Worm (Caenorhabditis elegans): ENCODE data around the gene T28H10.2.

Gene T28H10.2

DNA sequence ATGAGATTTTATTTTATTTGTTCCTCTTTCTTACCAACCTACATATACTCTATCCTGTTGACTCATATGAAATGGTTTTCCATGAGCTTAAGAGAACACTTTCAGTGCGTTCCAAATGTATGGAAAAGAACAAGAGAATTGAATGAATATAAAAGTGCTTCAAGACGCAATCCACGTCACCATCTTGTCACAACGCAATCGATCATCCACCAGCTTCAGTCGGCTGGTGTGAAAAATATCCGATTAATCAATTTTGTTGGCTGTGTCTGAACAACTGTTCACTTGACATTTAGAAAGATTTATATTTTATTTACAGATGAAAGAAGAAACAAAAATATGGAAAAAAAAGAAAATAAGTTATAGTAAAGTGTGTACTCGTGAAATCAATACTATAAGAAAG, 10.6 kb upstream of the T28H10.2 start:
- TF ChIP-seq unc-55 (GFP tag; optimal IDR thresholded peaks at IDR 0.05): peak; percentile 79
- no peak for TF ChIP-seq C38D4.7 (GFP tag; optimal IDR thresholded peaks at IDR 0.05)
- no peak for TF ChIP-seq pros-1 (tag; optimal IDR thresholded peaks at IDR 0.05)
- TF ChIP-seq unc-42 (tag; optimal IDR thresholded peaks at IDR 0.05): no peak
- TF ChIP-seq lim-6 (tag; optimal IDR thresholded peaks at IDR 0.05): no peak

DNA sequence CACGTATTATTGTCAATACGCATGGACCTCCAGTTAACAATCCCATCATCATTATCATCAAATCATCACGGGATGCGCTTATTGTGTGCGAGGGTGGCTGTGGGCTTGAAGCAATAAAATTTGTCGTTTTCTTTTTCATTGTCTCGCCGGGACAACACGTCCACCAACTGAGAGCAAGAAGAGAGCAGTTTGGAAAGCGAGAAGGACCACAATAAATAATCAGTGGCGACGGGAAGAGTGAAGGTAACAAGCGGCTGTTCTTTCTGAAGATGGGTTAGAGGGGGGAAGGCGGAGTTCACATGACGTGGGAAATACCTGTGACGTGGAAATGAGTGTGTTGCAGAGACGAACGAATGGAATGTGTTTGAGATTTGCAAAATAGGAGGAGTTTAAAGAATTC, 6.0 kb upstream of the T28H10.2 start:
- TF ChIP-seq syd-9 (tag; optimal IDR thresholded peaks at IDR 0.05): no peak
- TF ChIP-seq tbx-2 (tag; optimal IDR thresholded peaks at IDR 0.05): no peak
- no peak for TF ChIP-seq unc-3 (GFP tag; conservative IDR thresholded peaks at IDR 0.05)
- no peak for TF ChIP-seq unc-3 (tag; optimal IDR thresholded peaks at IDR 0.05)
- TF ChIP-seq ceh-18 (tag; optimal IDR thresholded peaks at IDR 0.05): peak; percentile 86
- no peak for TF ChIP-seq ceh-22 (tag; optimal IDR thresholded peaks at IDR 0.05)
- no peak for TF ChIP-seq fkh-6 (tag; optimal IDR thresholded peaks at IDR 0.05)
- TF ChIP-seq fkh-10 (GFP tag; optimal IDR thresholded peaks at IDR 0.05): no peak
- no peak for TF ChIP-seq ets-4 (tag; optimal IDR thresholded peaks at IDR 0.05)
- no peak for TF ChIP-seq lin-11 (tag; optimal IDR thresholded peaks at IDR 0.05)
- no peak for TF ChIP-seq madf-2 (tag; optimal IDR thresholded peaks at IDR 0.05)
- TF ChIP-seq sox-2 (GFP tag; IDR thresholded peaks at IDR 0.05): no peak
- no peak for TF ChIP-seq sdc-2 (tag; optimal IDR thresholded peaks at IDR 0.05)
- TF ChIP-seq zip-5 (tag; optimal IDR thresholded peaks at IDR 0.05): no peak
- peak; percentile 88 for TF ChIP-seq rnt-1 (tag; optimal IDR thresholded peaks at IDR 0.05)
- no peak for TF ChIP-seq ceh-48 (tag; optimal IDR thresholded peaks at IDR 0.05)
- TF ChIP-seq ceh-34 (tag; optimal IDR thresholded peaks at IDR 0.05): peak; percentile 0
- TF ChIP-seq pat-9 (tag; optimal IDR thresholded peaks at IDR 0.05): no peak
- no peak for TF ChIP-seq hlh-8 (tag; optimal IDR thresholded peaks at IDR 0.05)
- no peak for TF ChIP-seq dve-1 (tag; optimal IDR thresholded peaks at IDR 0.05)
- TF ChIP-seq gmeb-2 (tag; optimal IDR thresholded peaks at IDR 0.05): no peak
- TF ChIP-seq ceh-30 (tag; optimal IDR thresholded peaks at IDR 0.05): no peak
- no peak for TF ChIP-seq elt-2 (tag; optimal IDR thresholded peaks at IDR 0.05)
- no peak for TF ChIP-seq hlh-13 (GFP tag; optimal IDR thresholded peaks at IDR 0.05)
- TF ChIP-seq unc-55 (GFP tag; optimal IDR thresholded peaks at IDR 0.05): peak; percentile 75
- no peak for TF ChIP-seq ceh-45 (GFP tag; IDR thresholded peaks at IDR 0.05)
- TF ChIP-seq tbx-7 (tag; optimal IDR thresholded peaks at IDR 0.05): no peak
- no peak for TF ChIP-seq dmd-4 (tag; optimal IDR thresholded peaks at IDR 0.05; ENCODE audit: borderline replicate concordance)
- TF ChIP-seq che-1 (tag; optimal IDR thresholded peaks at IDR 0.05): no peak
- no peak for TF ChIP-seq ztf-16 (tag; optimal IDR thresholded peaks at IDR 0.05)
- no peak for TF ChIP-seq ceh-2 (tag; optimal IDR thresholded peaks at IDR 0.05)
- TF ChIP-seq K09A11.1 (tag; optimal IDR thresholded peaks at IDR 0.05; ENCODE audit: insufficient read depth): no peak
- TF ChIP-seq hlh-30 (tag; optimal IDR thresholded peaks at IDR 0.05; ENCODE audit: insufficient read depth): no peak

DNA sequence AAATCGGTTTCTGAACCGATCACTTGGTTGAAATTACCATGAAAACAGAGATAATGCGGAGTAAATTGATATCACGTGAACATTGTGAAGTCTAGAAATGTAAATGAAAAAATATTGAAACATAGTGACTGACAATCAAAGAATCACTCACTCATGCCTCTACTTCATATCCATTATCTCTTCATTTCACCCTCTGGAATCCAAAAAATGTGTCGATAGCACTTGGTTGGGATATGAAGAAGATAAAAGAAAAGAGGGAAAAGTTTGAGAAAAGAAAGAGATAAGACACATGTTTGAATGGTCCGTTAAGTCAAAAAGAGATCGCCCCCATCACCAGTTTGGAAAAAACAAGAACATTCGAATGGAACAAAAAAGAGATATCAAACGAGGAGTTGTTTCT, 5.0 kb upstream of the T28H10.2 start:
- peak; percentile 57 for TF ChIP-seq unc-55 (GFP tag; optimal IDR thresholded peaks at IDR 0.05)
- TF ChIP-seq hlh-13 (GFP tag; optimal IDR thresholded peaks at IDR 0.05): no peak
- TF ChIP-seq ceh-18 (tag; optimal IDR thresholded peaks at IDR 0.05): peak; percentile 54

DNA sequence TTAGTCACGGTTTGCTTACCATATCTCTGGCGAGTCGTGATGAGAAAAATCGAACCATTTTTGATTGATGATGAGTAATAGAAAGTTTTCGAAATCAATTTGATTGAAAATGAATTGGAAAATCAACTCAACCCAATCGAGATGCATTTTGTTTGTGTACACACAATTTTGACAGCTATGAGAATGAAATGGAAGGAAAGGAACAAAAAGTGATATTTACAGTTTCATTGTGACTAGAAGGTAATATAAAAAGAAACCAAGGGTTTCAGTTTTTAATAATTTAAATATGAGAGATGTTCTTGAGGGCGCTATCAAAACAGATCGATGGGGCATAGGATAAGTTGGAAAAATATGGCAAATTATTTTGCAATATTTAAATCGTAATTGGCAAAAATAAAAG, 4.4 kb upstream of the T28H10.2 start, which contains the start of gene cal-1:
TSS of gene cal-1 (minus strand) at position 101 of the 400 bp plus-strand sequence.
- TF ChIP-seq ref-2 (tag; optimal IDR thresholded peaks at IDR 0.05) (no peak), tbx-2 (tag; optimal IDR thresholded peaks at IDR 0.05) (no peak), F13H6.1 (tag; optimal IDR thresholded peaks at IDR 0.05) (no peak)
